Worm (Caenorhabditis elegans): ENCODE measurements around the gene sco-1.

- TF ChIP-seq pha-4 (tag; optimal IDR thresholded peaks at IDR 0.05), result no peak
- TF ChIP-seq ama-1 (optimal IDR thresholded peaks at IDR 0.05), result no peak
- no peak for TF ChIP-seq pros-1 (tag; optimal IDR thresholded peaks at IDR 0.05)
- TF ChIP-seq sdc-2 (tag; optimal IDR thresholded peaks at IDR 0.05), result no peak
- no peak for TF ChIP-seq pqm-1 (tag; optimal IDR thresholded peaks at IDR 0.05)
- no peak for TF ChIP-seq hlh-15 (tag; optimal IDR thresholded peaks at IDR 0.05)
- TF ChIP-seq C08G9.2 (tag; optimal IDR thresholded peaks at IDR 0.05), result no peak
- TF ChIP-seq ceh-31 (tag; optimal IDR thresholded peaks at IDR 0.05), result no peak
- TF ChIP-seq pax-1 (tag; optimal IDR thresholded peaks at IDR 0.05), result no peak
- no peak for TF ChIP-seq hlh-8 (tag; optimal IDR thresholded peaks at IDR 0.05)
- TF ChIP-seq ceh-9 (tag; optimal IDR thresholded peaks at IDR 0.05), result no peak
Measured at ce11 chrII:4284305-4285193, 14.9 kb upstream of the sco-1 start.
